Fruit fly (Drosophila melanogaster) whole organism, embryonic: ENCODE data around the gene Cpsf5.

Experiments used
- ATbp ChIP-seq: fragments of 200-800 bp; sonication (Bioruptor generic); optimal IDR thresholded peaks from 2 replicates; lab custom pipeline; 2017; ENCODE audit warnings: missing biosample characterization, mild to moderate bottlenecking, missing genetic modification characterization, missing genetic modification reagents
- Bgb ChIP-seq: fragments of 200-800 bp; sonication (Bioruptor generic); IDR thresholded peaks from 2 replicates; pipeline ENCODE4 v1.3.6; 2022; ENCODE audit warnings: missing biosample characterization, missing genetic modification characterization; ENCODE audit not compliant: partially characterized antibody
- CG11247 ChIP-seq: fragments of 200-800 bp; sonication (Bioruptor generic); IDR thresholded peaks from 2 replicates; pipeline ENCODE4 v1.3.6; 2022; ENCODE audit warnings: missing biosample characterization, missing genetic modification characterization
- CG12071 ChIP-seq: fragments of 200-800 bp; sonication (Bioruptor generic); optimal IDR thresholded peaks from 3 replicates; lab custom pipeline; 2018; ENCODE audit warnings: missing biosample characterization, mild to moderate bottlenecking, missing genetic modification characterization
- CG12155 ChIP-seq: fragments of 200-800 bp; sonication (Bioruptor generic); optimal IDR thresholded peaks from 3 replicates; lab custom pipeline; 2016; ENCODE audit warnings: missing biosample characterization, missing genetic modification characterization
- CG13894 ChIP-seq: fragments of 200-800 bp; sonication (Bioruptor generic); optimal IDR thresholded peaks from 3 replicates; lab custom pipeline; 2018; ENCODE audit warnings: missing biosample characterization, mild to moderate bottlenecking, missing genetic modification characterization, moderate library complexity
- CG15011 ChIP-seq: fragments of 200-800 bp; sonication (Bioruptor generic); optimal IDR thresholded peaks from 3 replicates; lab custom pipeline; 2018; ENCODE audit warnings: missing biosample characterization, mild to moderate bottlenecking, missing genetic modification characterization
- CG15601 ChIP-seq: fragments of 200-800 bp; sonication (Bioruptor generic); optimal IDR thresholded peaks from 3 replicates; lab custom pipeline; 2019; ENCODE audit warnings: missing biosample characterization, mild to moderate bottlenecking, missing genetic modification characterization, moderate library complexity
- CG16813 ChIP-seq: fragments of 200-800 bp; sonication (Bioruptor generic); IDR thresholded peaks from 3 replicates; pipeline ENCODE4 v1.3.6; 2022; ENCODE audit warnings: missing biosample characterization, missing genetic modification characterization; ENCODE audit not compliant: partially characterized antibody
- CG1792 ChIP-seq: fragments of 200-800 bp; sonication (Bioruptor generic); optimal IDR thresholded peaks from 2 replicates; lab custom pipeline; 2016; ENCODE audit warnings: missing biosample characterization, missing genetic modification characterization
- CG18599 ChIP-seq: fragments of 200-800 bp; sonication (Bioruptor generic); optimal IDR thresholded peaks from 3 replicates; lab custom pipeline; 2017; ENCODE audit warnings: missing biosample characterization, missing genetic modification characterization, mild to moderate bottlenecking, moderate library complexity, missing genetic modification reagents
- CG2202 ChIP-seq: fragments of 200-800 bp; sonication (Bioruptor generic); optimal IDR thresholded peaks from 2 replicates; lab custom pipeline; 2018; ENCODE audit warnings: missing biosample characterization, mild to moderate bottlenecking, missing genetic modification characterization
- CG31365 ChIP-seq: fragments of 200-800 bp; sonication (Bioruptor generic); optimal IDR thresholded peaks from 2 replicates; lab custom pipeline; 2018; ENCODE audit warnings: missing biosample characterization, mild to moderate bottlenecking, missing genetic modification characterization
- CG34224 ChIP-seq: fragments of 200-800 bp; sonication (Bioruptor generic); IDR thresholded peaks from 3 replicates; pipeline ENCODE4 v1.3.6; 2022; ENCODE audit warnings: missing biosample characterization, missing genetic modification characterization; ENCODE audit not compliant: partially characterized antibody
- CG6254 ChIP-seq: fragments of 200-800 bp; sonication (Bioruptor generic); optimal IDR thresholded peaks from 3 replicates; lab custom pipeline; 2017; ENCODE audit warnings: mild to moderate bottlenecking, missing biosample characterization, missing genetic modification reagents, missing genetic modification characterization
- CG6854 ChIP-seq: fragments of 200-800 bp; sonication (Bioruptor generic); optimal IDR thresholded peaks from 3 replicates; lab custom pipeline; 2017; ENCODE audit warnings: missing biosample characterization, mild to moderate bottlenecking, missing genetic modification characterization
- CG7357 ChIP-seq: fragments of 200-800 bp; sonication (Bioruptor generic); IDR thresholded peaks from 3 replicates; pipeline ENCODE4 v1.3.6; 2022; ENCODE audit warnings: missing biosample characterization, missing genetic modification characterization
- Dad ChIP-seq: fragments of 200-800 bp; sonication (Bioruptor generic); optimal IDR thresholded peaks from 3 replicates; lab custom pipeline; 2016; ENCODE audit warnings: missing biosample characterization, missing genetic modification characterization
- Doc2 ChIP-seq: fragments of 200-800 bp; sonication (Bioruptor generic); IDR thresholded peaks from 2 replicates; pipeline ENCODE4 v1.3.6; 2022; ENCODE audit warnings: missing biosample characterization, missing genetic modification characterization
- Fer1 ChIP-seq: fragments of 200-800 bp; sonication (Bioruptor generic); optimal IDR thresholded peaks from 2 replicates; lab custom pipeline; 2017; ENCODE audit warnings: missing biosample characterization, mild to moderate bottlenecking, missing genetic modification characterization
- Gsc ChIP-seq: fragments of 200-800 bp; sonication (Bioruptor generic); IDR thresholded peaks from 2 replicates; pipeline ENCODE4 v1.3.6; 2022; ENCODE audit warnings: missing biosample characterization, missing genetic modification characterization
- HHEX ChIP-seq: fragments of 200-800 bp; sonication (Bioruptor generic); optimal IDR thresholded peaks from 3 replicates; lab custom pipeline; 2017; ENCODE audit warnings: missing biosample characterization, mild to moderate bottlenecking, missing genetic modification characterization, missing genetic modification reagents
- Hmx ChIP-seq: fragments of 200-800 bp; sonication (Bioruptor generic); optimal IDR thresholded peaks from 2 replicates; lab custom pipeline; 2016; ENCODE audit warnings: missing biosample characterization, missing genetic modification characterization
- Jarid2 ChIP-seq: fragments of 200-800 bp; sonication (Bioruptor generic); optimal IDR thresholded peaks from 3 replicates; lab custom pipeline; 2017; ENCODE audit warnings: mild to moderate bottlenecking, missing biosample characterization, missing genetic modification reagents, missing genetic modification characterization
- Med ChIP-seq: fragments of 200-800 bp; sonication (Bioruptor generic); peaks from one replicate; lab custom pipeline; 2016; ENCODE audit warnings: missing biosample characterization, missing genetic modification characterization, mild to moderate bottlenecking, inconsistent platforms, moderate library complexity
- Meics ChIP-seq: fragments of 200-800 bp; sonication (Bioruptor generic); optimal IDR thresholded peaks from 2 replicates; lab custom pipeline; 2017; ENCODE audit warnings: missing biosample characterization, mild to moderate bottlenecking, missing genetic modification characterization
- Opbp ChIP-seq: fragments of 200-800 bp; sonication (Bioruptor generic); IDR thresholded peaks from 3 replicates; pipeline ENCODE4 v1.3.6; 2022; ENCODE audit warnings: missing biosample characterization, missing genetic modification characterization; ENCODE audit not compliant: partially characterized antibody
- Pdp1 ChIP-seq, 2 experiments: fragments of 200-800 bp; sonication (Bioruptor generic); optimal IDR thresholded peaks; 3 replicates each; lab custom pipeline; 2016; ENCODE audit warnings: missing biosample characterization in 2 of 2, missing genetic modification characterization in 2 of 2, mild to moderate bottlenecking in 1 of 2, moderate library complexity in 1 of 2
- Rx ChIP-seq: fragments of 200-800 bp; sonication (Bioruptor generic); IDR thresholded peaks from 2 replicates; pipeline ENCODE4 v1.3.6; 2022; ENCODE audit warnings: missing biosample characterization, missing genetic modification characterization
- Usf ChIP-seq: fragments of 200-800 bp; sonication (Bioruptor generic); optimal IDR thresholded peaks from 2 replicates; lab custom pipeline; 2017; ENCODE audit warnings: missing genotype, missing biosample characterization, missing genetic modification characterization
- Vsx1 ChIP-seq: fragments of 200-800 bp; sonication (Bioruptor generic); optimal IDR thresholded peaks from 2 replicates; lab custom pipeline; 2017; ENCODE audit warnings: missing biosample characterization, mild to moderate bottlenecking, missing genetic modification characterization, missing genetic modification reagents
- YL-1 ChIP-seq: fragments of 200-800 bp; sonication (Bioruptor generic); optimal IDR thresholded peaks from 3 replicates; lab custom pipeline; 2017; ENCODE audit warnings: missing biosample characterization, mild to moderate bottlenecking, missing genetic modification characterization
- abd-A ChIP-seq: fragments of 200-800 bp; sonication (Bioruptor generic); optimal IDR thresholded peaks from 3 replicates; lab custom pipeline; 2019; ENCODE audit warnings: missing biosample characterization, mild to moderate bottlenecking, missing genetic modification characterization, moderate library complexity
- chinmo ChIP-seq: fragments of 200-800 bp; sonication (Bioruptor generic); IDR thresholded peaks from 4 replicates; pipeline ENCODE4 v1.3.6; 2022; ENCODE audit warnings: missing biosample characterization, missing genetic modification characterization; ENCODE audit not compliant: partially characterized antibody
- eyg ChIP-seq: fragments of 200-800 bp; sonication (Bioruptor generic); optimal IDR thresholded peaks from 3 replicates; lab custom pipeline; 2016; ENCODE audit warnings: missing biosample characterization, missing genetic modification characterization
- fd64A ChIP-seq: fragments of 200-800 bp; sonication (Bioruptor generic); optimal IDR thresholded peaks from 3 replicates; lab custom pipeline; 2018; ENCODE audit warnings: missing biosample characterization, mild to moderate bottlenecking, missing genetic modification characterization
- grn ChIP-seq: fragments of 200-800 bp; sonication (Bioruptor generic); optimal IDR thresholded peaks from 3 replicates; lab custom pipeline; 2017; ENCODE audit warnings: missing biosample characterization, missing genetic modification characterization
- hb ChIP-seq: fragments of 200-800 bp; sonication (Bioruptor generic); IDR thresholded peaks from 3 replicates; pipeline ENCODE4 v1.3.6; 2022; ENCODE audit warnings: missing biosample characterization, missing genetic modification characterization; ENCODE audit not compliant: partially characterized antibody
- nerfin-1 ChIP-seq: fragments of 200-800 bp; sonication (Bioruptor generic); optimal IDR thresholded peaks from 3 replicates; lab custom pipeline; 2019; ENCODE audit warnings: missing biosample characterization, mild to moderate bottlenecking, missing genetic modification characterization, moderate library complexity
- pros ChIP-seq: fragments of 200-800 bp; sonication (Bioruptor generic); optimal IDR thresholded peaks from 3 replicates; lab custom pipeline; 2019; ENCODE audit warnings: missing biosample characterization, mild to moderate bottlenecking, missing genetic modification characterization, moderate library complexity
- rib ChIP-seq: fragments of 200-800 bp; sonication (Bioruptor generic); IDR thresholded peaks from 2 replicates; pipeline ENCODE4 v1.3.6; 2022; ENCODE audit warnings: missing biosample characterization, missing genetic modification characterization
- scrt ChIP-seq: fragments of 200-800 bp; sonication (Bioruptor generic); optimal IDR thresholded peaks from 2 replicates; lab custom pipeline; 2018; ENCODE audit warnings: missing biosample characterization, mild to moderate bottlenecking, missing genetic modification characterization, moderate library complexity
- ssp ChIP-seq: fragments of 200-800 bp; sonication (Bioruptor generic); IDR thresholded peaks from 2 replicates; pipeline ENCODE4 v1.3.6; 2022; ENCODE audit warnings: missing biosample characterization, missing genetic modification characterization
- sug ChIP-seq: fragments of 200-800 bp; optimal IDR thresholded peaks from 2 replicates; lab custom pipeline; 2019; ENCODE audit warnings: missing biosample characterization, mild to moderate bottlenecking, missing genetic modification characterization, moderate library complexity
- vvl ChIP-seq: fragments of 200-800 bp; sonication (Bioruptor generic); IDR thresholded peaks from 2 replicates; pipeline ENCODE4 v1.3.6; 2022; ENCODE audit warnings: missing biosample characterization, missing genetic modification characterization
- wek ChIP-seq: fragments of 200-800 bp; sonication (Bioruptor generic); optimal IDR thresholded peaks from 3 replicates; lab custom pipeline; 2018; ENCODE audit warnings: missing biosample characterization, mild to moderate bottlenecking, missing genetic modification characterization, moderate library complexity

Cpsf5 gene

DNA sequence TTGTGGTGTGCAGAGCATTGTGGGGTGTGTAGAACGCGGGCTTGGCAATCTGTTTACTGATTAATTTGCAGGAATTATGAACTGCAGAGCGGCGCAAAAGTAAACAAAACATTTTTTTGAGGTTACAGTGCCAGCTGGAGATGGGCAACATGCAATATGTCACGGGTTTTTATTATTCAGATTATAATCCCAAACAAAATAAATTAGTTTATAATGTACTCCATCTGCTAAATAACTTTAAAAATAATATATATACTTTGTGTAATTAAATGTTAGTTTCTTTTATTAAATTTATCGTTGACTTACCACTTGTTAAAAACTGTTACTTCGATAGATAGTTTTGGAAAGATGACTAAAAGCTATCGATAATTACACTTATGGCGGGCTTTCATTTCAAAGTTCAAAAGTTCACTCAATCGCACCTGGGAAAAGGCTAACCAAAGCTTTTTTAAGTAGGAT, 39.9 kb upstream of the Cpsf5 start, which contains the start of gene Fdx1 (continued):
- TF ChIP-seq Usf (GFP tag; lab: Kevin White, UChicago) (no peak), CG7357 (GFP tag; lab: Robert Waterston, UW) (no peak), CG11247 (GFP tag; lab: Robert Waterston, UW) (0 out of 2 replicates have a peak, but pooled peaks have one; percentile 27), CG6854 (no peak)

DNA sequence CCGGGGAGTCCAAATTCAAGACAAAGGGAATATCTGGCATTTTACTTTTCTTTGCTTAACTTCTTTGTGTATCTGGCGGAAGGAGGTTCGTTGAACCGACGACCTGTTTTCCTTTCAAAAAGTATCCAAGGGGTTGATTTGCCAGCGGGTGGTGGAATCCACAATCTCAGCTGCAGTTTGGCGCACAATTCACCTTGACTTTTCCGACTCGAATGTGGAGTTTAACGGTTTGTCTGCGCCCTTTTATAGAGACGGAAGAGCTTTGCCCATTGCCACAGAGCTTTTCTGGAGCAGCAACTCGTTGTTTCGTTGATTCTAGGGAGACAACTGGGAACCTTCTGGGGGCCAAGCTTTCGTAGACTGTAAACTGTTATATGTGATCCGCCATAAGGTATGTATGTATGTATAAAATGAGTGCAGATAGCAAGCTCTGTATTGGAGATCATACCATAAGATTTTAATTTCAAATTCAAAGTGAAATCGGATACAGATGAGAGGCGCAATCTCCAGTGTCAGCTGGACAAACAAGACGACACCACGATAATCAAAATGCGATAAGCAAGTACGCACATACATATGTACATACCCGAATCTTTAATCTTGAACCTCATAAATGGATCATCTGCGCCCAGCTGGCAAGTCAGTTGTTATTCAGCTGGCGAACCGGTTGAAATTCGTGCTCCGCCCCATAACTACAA, 38.4 kb upstream of the Cpsf5 start, which contains the start of the genes Hsp67Bc, CG4456 and Hsp22:
Gene Hsp67Bc, minus strand, starts transcription at position 220 of the 698 bp plus-strand sequence.
Gene CG4456, plus strand, starts transcription at position 445 of the 698 bp plus-strand sequence.
Gene Hsp22, plus strand, starts transcription at position 654 of the 698 bp plus-strand sequence.
- TF ChIP-seq CG18599 (GFP tag; lab: Kevin White, UChicago) = peak; percentile 51
- TF ChIP-seq CG1792 (GFP tag; lab: Kevin White, UChicago) = peak; percentile 1
- TF ChIP-seq wek = peak; percentile 28
- no peak for TF ChIP-seq eyg (GFP tag; lab: Kevin White, UChicago)
- TF ChIP-seq CG34224 (GFP tag; lab: Robert Waterston, UW) = 0 out of 3 replicates have a peak, but pooled peaks have one; percentile 35
- TF ChIP-seq Hmx = no peak
- peak; percentile 27 for TF ChIP-seq scrt
- peak; percentile 15 for TF ChIP-seq CG12071 (GFP tag; lab: Kevin White, UChicago)
- peak; percentile 39 for TF ChIP-seq CG13894 (tag; lab: Kevin White, UChicago)
- peak; percentile 20; the same call in 1 of the 3 replicates for TF ChIP-seq Opbp (GFP tag; lab: Robert Waterston, UW)
- TF ChIP-seq Doc2 = no peak
- TF ChIP-seq CG2202 (tag; lab: Kevin White, UChicago) = no peak
- TF ChIP-seq nerfin-1 (tag; lab: Kevin White, UChicago) = peak; percentile 19
- TF ChIP-seq YL-1 (GFP tag; lab: Kevin White, UChicago) = no peak
- TF ChIP-seq CG6254 = peak; percentile 18
- TF ChIP-seq CG15011 (GFP tag; lab: Kevin White, UChicago) = peak; percentile 13
- TF ChIP-seq ATbp = peak; percentile 9
- TF ChIP-seq rib (GFP tag; lab: Robert Waterston, UW) = no peak
- TF ChIP-seq Pdp1 (GFP tag; optimal IDR thresholded peaks at IDR 0.05; lab: Kevin White, UChicago) = peak in 1 of 2 experiments; percentile 30
- peak; percentile 32 for TF ChIP-seq CG12155
- no peak for TF ChIP-seq Dad (GFP tag; lab: Kevin White, UChicago)
- TF ChIP-seq HHEX (GFP tag; lab: Kevin White, UChicago) = no peak
- TF ChIP-seq Vsx1 (GFP tag; lab: Kevin White, UChicago) = no peak
- TF ChIP-seq CG31365 (tag; lab: Kevin White, UChicago) = peak; percentile 15
- peak; percentile 47; the same call in 1 of the 4 replicates for TF ChIP-seq chinmo
- TF ChIP-seq Meics (GFP tag; lab: Kevin White, UChicago) = no peak
- TF ChIP-seq vvl (GFP tag; lab: Robert Waterston, UW) = 0 out of 2 replicates have a peak, but pooled peaks have one; percentile 12
- TF ChIP-seq CG16813 (GFP tag; lab: Robert Waterston, UW) = no peak
- TF ChIP-seq hb (GFP tag; lab: Robert Waterston, UW) = no peak
- TF ChIP-seq pros (GFP tag; lab: Kevin White, UChicago) = peak; percentile 45
- TF ChIP-seq grn (GFP tag; lab: Kevin White, UChicago) = peak; percentile 81
- peak; percentile 27 for TF ChIP-seq sug (tag; lab: Kevin White, UChicago)
- TF ChIP-seq Jarid2 (GFP tag; lab: Kevin White, UChicago) = peak; percentile 35
- TF ChIP-seq Gsc (GFP tag; lab: Robert Waterston, UW) = no peak
- no peak for TF ChIP-seq Rx (GFP tag; lab: Robert Waterston, UW)
- peak; percentile 74 for TF ChIP-seq Med (GFP tag; lab: Kevin White, UChicago)
- peak; percentile 33 for TF ChIP-seq fd64A (GFP tag; lab: Kevin White, UChicago)
- peak; percentile 30 for TF ChIP-seq CG15601
- TF ChIP-seq abd-A = peak; percentile 35
- TF ChIP-seq Bgb (GFP tag; lab: Robert Waterston, UW) = peak; percentile 27; the same call in 1 of the 2 replicates
- no peak for TF ChIP-seq ssp (GFP tag; lab: Robert Waterston, UW)
- peak; percentile 14 for TF ChIP-seq Fer1 (GFP tag; lab: Kevin White, UChicago)
